Worm (Caenorhabditis elegans): ENCODE results near the gene F52H3.6.

DNA sequence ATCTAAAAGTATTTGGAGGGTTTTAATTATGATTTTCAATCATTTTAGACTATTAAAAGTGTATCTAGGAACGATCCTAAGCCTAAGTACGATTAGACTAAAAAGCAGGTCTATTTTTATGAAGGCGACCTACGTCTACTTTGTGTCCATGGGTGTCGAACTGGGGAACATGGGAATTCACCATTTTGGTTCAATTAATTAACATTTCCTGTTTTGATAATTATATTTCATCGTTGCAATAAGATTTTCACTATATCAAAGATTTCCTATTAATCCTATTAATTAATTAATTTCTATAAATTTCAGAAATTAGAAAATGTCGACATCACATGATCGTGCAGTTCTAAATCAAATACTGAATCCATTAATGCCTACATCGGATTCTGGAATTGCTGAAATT lies 1.7 kb upstream of the F52H3.6 start, which contains the start of gene ttc-36:
- TF ChIP-seq him-1 (tag; optimal IDR thresholded peaks at IDR 0.05) (no peak), W03F9.2 (tag; optimal IDR thresholded peaks at IDR 0.05) (no peak), dao-5 (tag; optimal IDR thresholded peaks at IDR 0.05) (no peak)
